Worm (Caenorhabditis elegans): ENCODE measurements around the gene pdha-1.

pdha-1 gene

ce11 chrII:8047264-8047663 lies 18.8 kb upstream of the pdha-1 start, which contains the start of gene apn-1:
Gene apn-1, plus strand, starts transcription at chrII:8047564.
- no peak for TF ChIP-seq unc-62 (GFP tag; optimal IDR thresholded peaks at IDR 0.05)

- no peak for TF ChIP-seq unc-62 (GFP tag; optimal IDR thresholded peaks at IDR 0.05)
Observed at ce11 chrII:8050477-8050876, 15.6 kb upstream of the pdha-1 start, which contains the start of gene mtre-1. Gene mtre-1, minus strand, starts transcription at chrII:8050577.

- TF ChIP-seq unc-62 (GFP tag; optimal IDR thresholded peaks at IDR 0.05) = no peak
Observed at ce11 chrII:8051330-8051729, 14.8 kb upstream of the pdha-1 start.

ce11 chrII:8052172-8052571 lies 13.9 kb upstream of the pdha-1 start:
- TF ChIP-seq unc-62 (GFP tag; optimal IDR thresholded peaks at IDR 0.05) = no peak

- no peak for TF ChIP-seq unc-62 (GFP tag; optimal IDR thresholded peaks at IDR 0.05)
Observed at ce11 chrII:8052850-8053249, 13.2 kb upstream of the pdha-1 start, which contains the start of gene T05H10.4. Gene T05H10.4, plus strand, starts transcription at chrII:8053150.

- TF ChIP-seq unc-62 (GFP tag; optimal IDR thresholded peaks at IDR 0.05) = no peak
Observed at ce11 chrII:8057911-8058310, 8.2 kb upstream of the pdha-1 start.

- TF ChIP-seq unc-62 (GFP tag; optimal IDR thresholded peaks at IDR 0.05) = no peak
Observed at ce11 chrII:8058769-8059168, 7.3 kb upstream of the pdha-1 start, which contains the start of gene T05H10.8. Gene T05H10.8, plus strand, starts transcription at chrII:8059069.

- no peak for TF ChIP-seq unc-62 (GFP tag; optimal IDR thresholded peaks at IDR 0.05)
Observed at ce11 chrII:8059532-8059931, 6.6 kb upstream of the pdha-1 start.

ce11 chrII:8062334-8062791 lies 3.7 kb upstream of the pdha-1 start, which contains the start of gene ufd-2:
Gene ufd-2, plus strand, starts transcription at chrII:8062741.
- no peak for TF ChIP-seq unc-62 (GFP tag; optimal IDR thresholded peaks at IDR 0.05)

- TF ChIP-seq unc-62 (GFP tag; optimal IDR thresholded peaks at IDR 0.05) = no peak
Observed at ce11 chrII:8071012-8071625, 5.0 kb downstream of the pdha-1 start.

ce11 chrII:8071801-8072544 lies 5.9 kb downstream of the pdha-1 start:
- no peak for TF ChIP-seq unc-62 (GFP tag; optimal IDR thresholded peaks at IDR 0.05)

- no peak for TF ChIP-seq unc-62 (GFP tag; optimal IDR thresholded peaks at IDR 0.05)
Observed at ce11 chrII:8073222-8073621, 7.1 kb downstream of the pdha-1 start, which contains the start of gene gpcp-2. Gene gpcp-2, minus strand, starts transcription at chrII:8073374.

ce11 chrII:8074058-8074457 lies 8.0 kb downstream of the pdha-1 start:
- no peak for TF ChIP-seq unc-62 (GFP tag; optimal IDR thresholded peaks at IDR 0.05)

- TF ChIP-seq unc-62 (GFP tag; optimal IDR thresholded peaks at IDR 0.05) = no peak
Observed at ce11 chrII:8075324-8075810, 9.3 kb downstream of the pdha-1 start, which contains the start of gene K02C4.2. Gene K02C4.2, plus strand, starts transcription at chrII:8075760.

ce11 chrII:8078041-8078440 lies 12.0 kb downstream of the pdha-1 start, which contains the start of gene K02C4.5:
Gene K02C4.5, plus strand, starts transcription at chrII:8078435.
- no peak for TF ChIP-seq unc-62 (GFP tag; optimal IDR thresholded peaks at IDR 0.05)

ce11 chrII:8086803-8087202 lies 20.7 kb downstream of the pdha-1 start, which contains the start of gene K02C4.3:
Gene K02C4.3, minus strand, starts transcription at chrII:8086853.
- no peak for TF ChIP-seq unc-62 (GFP tag; optimal IDR thresholded peaks at IDR 0.05)
